Fruit fly (Drosophila melanogaster) whole organism, adult: ENCODE results near the gene Kaz.

ENCODE experiments used
- CG14711 ChIP-seq: fragments of 200-800 bp; sonication (Bioruptor generic); optimal IDR thresholded peaks from 2 replicates; lab custom pipeline; 2018; ENCODE audit warnings: missing biosample characterization, mild to moderate bottlenecking, missing genetic modification characterization, moderate library complexity
- CG5204 ChIP-seq: fragments of 200-800 bp; sonication (Bioruptor generic); optimal IDR thresholded peaks from 2 replicates; lab custom pipeline; 2016; ENCODE audit warnings: missing biosample characterization, missing genetic modification characterization
- Mnt ChIP-seq: fragments of 200-800 bp; sonication (Bioruptor generic); optimal IDR thresholded peaks from 2 replicates; lab custom pipeline; 2016; ENCODE audit warnings: missing biosample characterization, mild to moderate bottlenecking, missing genetic modification characterization
- bab1 ChIP-seq: fragments of 200-800 bp; sonication (Bioruptor generic); optimal IDR thresholded peaks from 3 replicates; lab custom pipeline; 2019; ENCODE audit warnings: missing biosample characterization, mild to moderate bottlenecking, missing genetic modification characterization, moderate library complexity
- kay ChIP-seq: fragments of 200-800 bp; sonication (Bioruptor generic); peaks from one replicate; lab custom pipeline; 2016; ENCODE audit warnings: missing biosample characterization, missing genetic modification characterization, borderline replicate concordance

dm6 chr3R:24866976-24867375 is 37.2 kb upstream of the Kaz start:
- no peak for TF ChIP-seq kay (GFP tag; lab: Kevin White, UChicago)
- no peak for TF ChIP-seq bab1
- no peak for TF ChIP-seq Mnt (GFP tag; lab: Kevin White, UChicago)
- no peak for TF ChIP-seq CG14711 (tag; lab: Kevin White, UChicago)
- no peak for TF ChIP-seq CG5204 (GFP tag; lab: Kevin White, UChicago)
